Fruit fly (Drosophila melanogaster): ENCODE measurements around the gene RluA-2.

RluA-2 gene

DNA sequence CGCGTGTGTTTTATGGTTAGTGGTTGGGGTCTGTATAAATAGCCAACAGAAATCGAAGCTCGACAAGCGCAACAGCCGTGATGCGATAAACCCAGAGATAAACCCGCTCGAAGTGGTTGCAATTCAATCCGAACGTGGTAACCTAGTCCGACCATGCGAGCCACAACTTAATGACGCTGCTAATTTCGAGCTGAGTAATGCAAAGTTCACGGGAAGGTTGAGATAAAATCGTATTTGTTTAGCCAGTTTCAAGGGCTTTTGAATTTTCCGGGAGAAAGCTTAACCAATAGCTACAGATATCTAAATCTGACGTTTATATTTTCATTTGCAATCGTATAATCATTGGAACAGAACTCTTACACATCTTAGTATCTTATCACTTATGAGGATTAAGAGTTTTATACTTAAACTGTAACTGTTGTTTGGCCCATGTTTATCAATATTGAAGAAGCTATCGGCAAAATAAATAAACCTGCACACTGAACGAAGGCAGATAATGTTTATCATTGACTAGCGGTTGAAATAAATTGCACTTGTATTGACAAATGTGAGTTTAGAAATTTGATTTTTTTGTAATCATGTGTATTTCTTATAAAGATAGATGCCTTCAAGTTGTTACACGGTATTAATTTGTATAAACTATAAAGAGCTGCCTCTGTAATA lies 37.1 kb downstream of the RluA-2 start:
- TF ChIP-seq Dll (optimal IDR thresholded peaks at IDR 0.05), result no peak
- no peak for TF ChIP-seq pan (optimal IDR thresholded peaks at IDR 0.05)
- TF ChIP-seq psq (optimal IDR thresholded peaks at IDR 0.05), result no peak
- TF ChIP-seq usp (GFP tag; optimal IDR thresholded peaks at IDR 0.05), result no peak
- no peak for TF ChIP-seq EcR (GFP tag; optimal IDR thresholded peaks at IDR 0.05)
- TF ChIP-seq CG8478 (optimal IDR thresholded peaks at IDR 0.05), result no peak

DNA sequence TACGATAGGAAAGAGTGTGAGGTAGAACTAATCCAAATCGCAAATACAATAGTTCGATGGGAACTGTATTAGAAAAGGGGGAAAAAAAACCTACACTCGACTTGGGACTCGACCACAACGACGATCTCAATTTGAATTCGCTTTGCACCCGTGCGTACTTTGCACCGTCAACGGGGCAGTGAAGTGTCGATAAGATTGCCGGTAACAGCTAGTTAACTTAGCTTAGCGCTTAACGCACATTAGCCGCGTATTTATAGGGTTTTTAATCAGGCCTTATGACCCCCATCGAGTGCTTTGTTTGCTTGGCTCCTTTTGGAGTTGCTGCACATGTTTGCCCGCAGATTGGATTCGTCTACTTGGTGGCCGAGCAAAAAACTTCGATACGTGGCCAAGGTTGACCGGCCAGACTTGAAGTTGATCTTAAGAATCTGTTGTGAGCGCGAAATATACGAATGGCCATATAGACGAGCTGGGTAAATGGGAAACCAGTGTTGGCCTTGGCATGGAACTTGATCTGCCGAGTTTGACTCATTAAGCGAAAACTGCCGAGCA lies 37.8 kb downstream of the RluA-2 start:
- TF ChIP-seq psq (optimal IDR thresholded peaks at IDR 0.05) (no peak), usp (GFP tag; optimal IDR thresholded peaks at IDR 0.05) (no peak), Dll (optimal IDR thresholded peaks at IDR 0.05) (no peak), CG8478 (optimal IDR thresholded peaks at IDR 0.05) (no peak), EcR (GFP tag; optimal IDR thresholded peaks at IDR 0.05) (no peak), pan (optimal IDR thresholded peaks at IDR 0.05) (no peak)

DNA sequence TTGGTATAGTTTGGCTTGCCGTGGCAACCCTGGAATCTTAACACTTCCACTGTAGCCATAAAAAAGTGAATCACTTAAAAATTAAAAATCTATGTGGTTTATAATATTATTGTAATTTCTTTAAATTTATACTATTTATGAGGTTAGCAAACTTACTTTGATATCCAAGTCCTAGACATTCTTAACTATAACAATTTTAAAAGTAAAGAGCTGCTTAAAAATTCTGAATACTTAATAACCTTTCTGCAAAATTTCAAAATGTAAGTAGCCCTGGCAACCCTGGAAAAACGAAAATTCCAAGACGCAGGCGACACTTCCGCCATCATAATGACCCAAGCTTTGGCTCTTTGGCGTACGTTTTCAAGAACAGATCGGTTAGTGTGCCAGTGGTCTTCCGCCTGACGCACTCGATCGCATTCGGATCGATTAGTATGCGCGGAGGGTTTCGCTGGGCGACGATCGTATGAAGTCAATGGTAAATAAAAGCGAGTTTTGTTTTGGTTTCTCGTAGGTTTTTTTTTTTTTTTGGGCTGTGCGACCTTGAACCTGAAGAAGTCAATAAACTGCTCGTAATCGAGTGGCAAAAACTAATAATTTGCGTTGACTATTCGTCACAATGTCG lies 38.8 kb downstream of the RluA-2 start:
- TF ChIP-seq Dll (optimal IDR thresholded peaks at IDR 0.05) (no peak), pan (optimal IDR thresholded peaks at IDR 0.05) (no peak), CG8478 (optimal IDR thresholded peaks at IDR 0.05) (no peak), usp (GFP tag; optimal IDR thresholded peaks at IDR 0.05) (no peak), psq (optimal IDR thresholded peaks at IDR 0.05) (no peak), EcR (GFP tag; optimal IDR thresholded peaks at IDR 0.05) (no peak)

DNA sequence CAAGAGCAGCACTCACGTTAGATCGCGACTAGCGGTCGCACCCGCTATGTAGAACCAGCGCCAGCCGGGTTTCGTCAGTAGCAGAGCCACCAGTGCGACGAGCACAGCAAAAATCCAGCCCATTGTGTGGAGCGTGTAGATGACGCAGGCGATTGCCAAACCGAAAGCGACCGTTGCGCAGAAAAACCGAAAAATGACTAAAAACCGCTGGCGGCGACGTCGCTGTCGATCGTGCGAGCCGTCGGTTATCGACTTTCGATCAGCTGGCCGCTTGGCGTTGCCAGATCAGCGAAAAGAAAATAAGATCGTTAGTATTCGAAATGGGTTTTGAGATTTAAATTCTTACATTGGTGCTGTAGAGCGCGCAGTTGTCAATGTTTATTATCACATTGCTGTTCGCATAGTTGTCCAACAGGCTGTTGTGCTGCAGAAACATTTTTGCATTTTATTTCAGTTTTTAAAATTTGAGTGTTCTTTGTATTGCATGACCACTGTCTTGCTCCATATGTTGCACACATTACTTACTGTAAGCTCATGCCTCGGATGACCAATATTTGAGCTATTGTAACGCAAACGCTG lies 39.7 kb downstream of the RluA-2 start:
- no peak for TF ChIP-seq EcR (GFP tag; optimal IDR thresholded peaks at IDR 0.05)
- no peak for TF ChIP-seq Dll (optimal IDR thresholded peaks at IDR 0.05)

DNA sequence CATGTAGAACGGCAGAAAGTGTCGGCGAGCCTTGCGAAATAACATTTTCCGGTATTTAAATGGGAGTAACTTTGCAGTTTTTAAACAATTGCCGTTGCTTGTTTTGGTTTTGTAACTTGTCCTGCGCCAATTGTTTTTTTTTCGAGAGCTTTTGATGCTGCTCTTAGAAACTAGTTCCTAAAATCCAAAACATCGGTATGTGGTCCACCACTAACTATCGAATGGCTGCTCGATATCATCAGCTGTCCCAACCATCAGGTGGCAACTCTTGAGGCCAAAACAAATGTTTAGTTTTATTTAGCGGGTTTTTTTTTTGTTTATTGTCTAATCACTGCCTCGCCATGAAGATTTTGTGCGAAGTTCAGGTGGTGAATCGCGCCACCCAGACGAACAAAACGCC lies 40.2 kb downstream of the RluA-2 start, which contains the start of the genes Fatp1 and Lrr47:
Gene Fatp1 (minus strand): TSS at position 134 of the 400 bp plus-strand sequence.
Gene Lrr47 (plus strand): TSS at position 251 of the 400 bp plus-strand sequence.
- TF ChIP-seq EcR (GFP tag; optimal IDR thresholded peaks at IDR 0.05), result no peak
- TF ChIP-seq Dll (optimal IDR thresholded peaks at IDR 0.05), result no peak
- no peak for TF ChIP-seq CG8478 (optimal IDR thresholded peaks at IDR 0.05)
- TF ChIP-seq pan (optimal IDR thresholded peaks at IDR 0.05), result no peak
- TF ChIP-seq usp (GFP tag; optimal IDR thresholded peaks at IDR 0.05), result no peak
- no peak for TF ChIP-seq psq (optimal IDR thresholded peaks at IDR 0.05)

DNA sequence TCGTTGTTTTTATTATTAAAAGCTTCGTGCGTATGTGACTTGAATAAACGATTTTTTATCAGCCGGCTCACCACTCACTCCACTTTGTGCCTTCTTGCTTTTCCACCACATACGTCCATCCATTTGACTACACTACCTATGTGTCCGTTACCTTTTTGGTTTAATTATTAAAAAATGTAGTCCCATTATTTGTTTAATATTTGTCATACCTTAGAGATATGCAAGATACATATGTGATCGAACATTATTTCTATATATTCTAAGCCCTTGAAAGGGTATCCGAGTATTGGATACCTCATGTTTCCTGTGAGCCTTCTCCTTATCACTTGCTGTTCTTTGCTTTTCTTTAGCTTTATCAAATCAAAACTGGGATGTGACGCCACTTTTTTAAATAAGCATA lies 42.4 kb downstream of the RluA-2 start:
- TF ChIP-seq Dll (optimal IDR thresholded peaks at IDR 0.05), result no peak
- no peak for TF ChIP-seq psq (optimal IDR thresholded peaks at IDR 0.05)
- TF ChIP-seq pan (optimal IDR thresholded peaks at IDR 0.05), result no peak
- no peak for TF ChIP-seq CG8478 (optimal IDR thresholded peaks at IDR 0.05)
- TF ChIP-seq EcR (GFP tag; optimal IDR thresholded peaks at IDR 0.05), result no peak
- no peak for TF ChIP-seq usp (GFP tag; optimal IDR thresholded peaks at IDR 0.05)

DNA sequence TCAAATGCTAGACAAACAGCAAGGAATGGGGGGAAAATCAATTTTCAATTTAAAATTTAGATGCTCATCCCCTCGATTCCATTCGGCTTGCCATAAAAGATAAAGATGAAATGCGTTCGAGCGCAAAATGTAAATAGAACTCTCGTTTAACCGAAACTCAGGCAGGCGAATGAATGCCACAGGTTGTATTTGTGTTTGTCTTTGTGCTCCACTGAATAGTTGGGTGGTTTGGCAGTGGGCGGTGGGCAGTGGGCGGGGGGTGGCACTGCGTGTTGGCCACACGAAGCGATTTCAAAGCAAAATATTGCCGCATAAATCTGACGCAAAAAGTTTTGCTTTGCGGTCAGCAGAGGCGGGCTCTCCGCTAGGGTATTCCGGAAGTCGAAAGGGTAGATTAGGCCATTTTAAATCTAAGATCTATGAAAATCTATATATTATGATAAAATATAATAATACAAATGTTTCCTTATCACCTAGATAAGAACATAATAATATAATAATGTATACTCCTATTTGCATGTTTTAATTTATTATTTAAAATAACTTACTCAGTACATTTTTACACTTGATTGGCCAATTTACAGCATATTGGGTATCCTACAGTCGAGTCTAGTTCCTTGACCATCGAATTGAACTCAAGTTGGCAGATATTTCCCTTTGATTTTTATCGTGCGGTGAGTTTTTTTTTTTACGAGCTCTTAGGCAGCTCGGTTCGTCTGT lies 45.5 kb downstream of the RluA-2 start:
- TF ChIP-seq pan (optimal IDR thresholded peaks at IDR 0.05), result no peak
- TF ChIP-seq CG8478 (optimal IDR thresholded peaks at IDR 0.05), result no peak
- no peak for TF ChIP-seq Dll (optimal IDR thresholded peaks at IDR 0.05)
- no peak for TF ChIP-seq usp (GFP tag; optimal IDR thresholded peaks at IDR 0.05)
- no peak for TF ChIP-seq EcR (GFP tag; optimal IDR thresholded peaks at IDR 0.05)
- no peak for TF ChIP-seq psq (optimal IDR thresholded peaks at IDR 0.05)

DNA sequence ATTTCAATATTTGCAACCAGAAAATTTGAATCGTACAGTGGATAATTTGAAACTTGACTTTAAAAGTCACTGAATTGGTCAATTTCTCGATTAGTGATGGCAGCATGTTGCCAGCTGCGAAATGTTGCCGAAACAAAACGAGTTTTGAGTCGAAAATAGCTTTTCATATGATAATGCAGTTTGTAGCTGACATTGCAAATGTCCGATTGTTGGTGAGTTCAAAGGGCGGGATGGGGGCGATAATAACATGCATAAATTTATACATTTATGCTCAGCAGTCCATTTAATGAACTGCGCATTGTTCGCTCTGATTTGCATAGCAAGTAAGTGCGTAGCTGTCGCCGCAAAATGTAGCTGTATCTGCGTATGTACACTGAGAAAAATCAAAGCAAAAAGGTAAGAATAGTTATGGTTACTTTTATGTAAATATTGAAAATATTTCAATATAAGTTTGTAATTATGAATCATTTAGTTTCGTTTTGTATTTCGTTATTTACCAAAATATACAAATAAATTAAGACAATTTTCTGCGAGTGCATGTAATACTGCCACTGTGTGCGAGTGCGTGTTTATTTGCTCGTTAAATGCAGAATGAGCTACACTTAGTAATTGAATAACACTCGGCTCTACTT lies 50.2 kb downstream of the RluA-2 start, which contains the start of gene Lip4:
Gene Lip4 (plus strand): TSS at position 620 of the 632 bp plus-strand sequence.
- TF ChIP-seq usp (GFP tag; optimal IDR thresholded peaks at IDR 0.05) (no peak), pan (optimal IDR thresholded peaks at IDR 0.05) (no peak), Dll (optimal IDR thresholded peaks at IDR 0.05) (no peak), psq (optimal IDR thresholded peaks at IDR 0.05) (no peak)

DNA sequence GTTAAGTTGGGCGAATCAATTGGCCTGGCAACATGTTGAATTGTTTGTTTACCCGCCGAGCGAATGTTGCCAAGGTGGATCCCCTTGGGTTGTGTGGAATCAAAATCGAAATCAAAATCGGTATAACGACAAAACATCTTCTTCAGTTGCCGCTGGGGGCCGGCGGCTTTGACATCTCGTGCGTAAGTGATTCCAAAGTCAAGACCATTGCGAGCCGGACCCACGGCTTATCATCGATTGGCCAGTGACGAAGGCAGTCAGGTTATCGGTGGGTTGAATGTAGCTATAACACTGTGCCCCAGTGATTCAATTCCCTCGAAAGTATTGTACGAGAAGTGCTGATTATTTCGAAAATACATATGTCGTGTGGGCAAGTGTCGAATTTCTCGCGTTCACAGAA lies 52.1 kb downstream of the RluA-2 start:
- TF ChIP-seq usp (GFP tag; optimal IDR thresholded peaks at IDR 0.05) (no peak), CG8478 (optimal IDR thresholded peaks at IDR 0.05) (no peak), psq (optimal IDR thresholded peaks at IDR 0.05) (no peak), pan (optimal IDR thresholded peaks at IDR 0.05) (no peak), EcR (GFP tag; optimal IDR thresholded peaks at IDR 0.05) (no peak), Dll (optimal IDR thresholded peaks at IDR 0.05) (no peak)

DNA sequence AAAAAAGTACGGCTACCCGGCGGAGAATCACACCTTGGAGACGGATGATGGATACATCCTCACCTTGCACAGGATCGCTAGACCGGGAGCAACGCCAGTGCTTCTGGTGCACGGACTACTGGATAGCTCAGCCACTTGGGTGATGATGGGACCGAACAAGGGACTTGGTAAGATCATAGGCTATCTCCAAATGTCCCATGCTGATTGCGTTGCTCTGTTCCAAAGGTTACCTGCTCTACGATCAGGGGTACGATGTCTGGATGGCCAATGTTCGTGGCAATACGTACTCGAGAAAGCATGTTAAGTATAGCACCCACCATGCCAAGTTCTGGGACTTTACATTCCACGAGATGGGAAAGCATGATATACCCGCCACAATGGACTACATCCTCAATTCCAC lies 53.2 kb downstream of the RluA-2 start:
- no peak for TF ChIP-seq psq (optimal IDR thresholded peaks at IDR 0.05)
- TF ChIP-seq CG8478 (optimal IDR thresholded peaks at IDR 0.05), result no peak
- no peak for TF ChIP-seq pan (optimal IDR thresholded peaks at IDR 0.05)
- TF ChIP-seq Dll (optimal IDR thresholded peaks at IDR 0.05), result no peak
- TF ChIP-seq usp (GFP tag; optimal IDR thresholded peaks at IDR 0.05), result no peak
- TF ChIP-seq EcR (GFP tag; optimal IDR thresholded peaks at IDR 0.05), result no peak

DNA sequence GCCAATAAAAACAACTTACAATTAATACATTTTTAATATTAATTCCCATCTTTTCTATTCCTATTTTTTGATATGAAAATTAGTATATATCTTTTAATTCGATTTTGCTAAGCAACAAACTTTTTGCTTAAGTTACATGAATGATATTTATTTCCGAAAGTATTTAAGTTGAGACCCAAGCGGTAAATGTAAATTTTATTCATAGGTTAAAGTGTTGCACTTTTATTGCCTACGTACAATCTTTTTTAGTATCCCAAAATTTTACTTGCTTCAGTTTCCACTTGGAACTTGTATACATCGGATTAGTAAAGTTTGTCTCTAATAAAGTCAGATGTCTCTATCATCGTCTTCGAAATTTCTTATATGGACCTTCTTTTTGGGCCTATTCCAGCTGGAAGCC lies 54.6 kb downstream of the RluA-2 start, which contains the start of gene CG18301:
Gene CG18301 (plus strand): TSS at position 301 of the 400 bp plus-strand sequence.
- no peak for TF ChIP-seq usp (GFP tag; optimal IDR thresholded peaks at IDR 0.05)
- TF ChIP-seq EcR (GFP tag; optimal IDR thresholded peaks at IDR 0.05), result no peak
- no peak for TF ChIP-seq Dll (optimal IDR thresholded peaks at IDR 0.05)
- no peak for TF ChIP-seq pan (optimal IDR thresholded peaks at IDR 0.05)
- TF ChIP-seq psq (optimal IDR thresholded peaks at IDR 0.05), result no peak
- TF ChIP-seq CG8478 (optimal IDR thresholded peaks at IDR 0.05), result no peak
